Fruit fly (Drosophila melanogaster) whole organism, embryonic: ENCODE measurements around the gene Hph.
A peak's percentile ranks its signal among the peaks of the same experiment; 100 is the strongest.

Experiments used
- Adf1 ChIP-seq: fragments of 200-800 bp; sonication (Bioruptor generic); IDR thresholded peaks from 2 replicates; pipeline ENCODE4 v1.3.6; 2022; ENCODE audit warnings: missing biosample characterization, missing genetic modification characterization
- Awh ChIP-seq: fragments of 200-800 bp; sonication (Bioruptor generic); IDR thresholded peaks from 2 replicates; pipeline ENCODE4, ENCODE4 v1.3.6; 2022; ENCODE audit warnings: missing biosample characterization, missing genetic modification characterization
- CG10462 ChIP-seq: fragments of 200-800 bp; sonication (Bioruptor generic); optimal IDR thresholded peaks from 2 replicates; lab custom pipeline; 2016; ENCODE audit warnings: missing biosample characterization, missing genetic modification characterization
- CG11504 ChIP-seq: fragments of 200-800 bp; sonication (Bioruptor generic); optimal IDR thresholded peaks from 3 replicates; lab custom pipeline; 2019; ENCODE audit warnings: missing biosample characterization, mild to moderate bottlenecking, missing genetic modification characterization, moderate library complexity
- CG11696 ChIP-seq: fragments of 200-800 bp; sonication (Bioruptor generic); IDR thresholded peaks from 2 replicates; pipeline ENCODE4 v1.3.6; 2022; ENCODE audit warnings: missing biosample characterization, missing genetic modification characterization
- CG15514 ChIP-seq: fragments of 200-800 bp; sonication (Bioruptor generic); optimal IDR thresholded peaks from 3 replicates; lab custom pipeline; 2017; ENCODE audit warnings: missing biosample characterization, missing genetic modification characterization, mild to moderate bottlenecking, moderate library complexity, missing genetic modification reagents
- CG1647 ChIP-seq: fragments of 200-800 bp; sonication (Bioruptor generic); optimal IDR thresholded peaks from 3 replicates; lab custom pipeline; 2016; ENCODE audit warnings: missing biosample characterization, missing genetic modification characterization
- CG18262 ChIP-seq: fragments of 200-800 bp; optimal IDR thresholded peaks from 3 replicates; lab custom pipeline; 2019; ENCODE audit warnings: missing biosample characterization, mild to moderate bottlenecking, missing genetic modification characterization, moderate library complexity
- CG18599 ChIP-seq: fragments of 200-800 bp; sonication (Bioruptor generic); optimal IDR thresholded peaks from 3 replicates; lab custom pipeline; 2017; ENCODE audit warnings: missing biosample characterization, missing genetic modification characterization, mild to moderate bottlenecking, moderate library complexity, missing genetic modification reagents
- CG2678 ChIP-seq: fragments of 200-800 bp; sonication (Bioruptor generic); optimal IDR thresholded peaks from 3 replicates; lab custom pipeline; 2019; ENCODE audit warnings: missing biosample characterization, mild to moderate bottlenecking, missing genetic modification characterization, moderate library complexity
- CG3065 ChIP-seq: fragments of 200-800 bp; sonication (Bioruptor generic); optimal IDR thresholded peaks from 2 replicates; lab custom pipeline; 2016; ENCODE audit warnings: missing biosample characterization, missing genetic modification characterization
- CG32767 ChIP-seq: fragments of 200-800 bp; sonication (Bioruptor generic); IDR thresholded peaks from 2 replicates; pipeline ENCODE4 v1.3.6; 2022; ENCODE audit warnings: missing biosample characterization, missing genetic modification characterization
- CG7987 ChIP-seq: fragments of 200-800 bp; sonication (Bioruptor generic); optimal IDR thresholded peaks from 2 replicates; lab custom pipeline; 2018; ENCODE audit warnings: missing biosample characterization, mild to moderate bottlenecking, missing genetic modification characterization, moderate library complexity
- CG8388 ChIP-seq: fragments of 200-800 bp; sonication (Bioruptor generic); optimal IDR thresholded peaks from 2 replicates; lab custom pipeline; 2019; ENCODE audit warnings: missing biosample characterization, mild to moderate bottlenecking, missing genetic modification characterization, moderate library complexity
- Gug ChIP-seq: fragments of 200-800 bp; sonication (Bioruptor generic); IDR thresholded peaks from 4 replicates; pipeline ENCODE4 v1.3.6; 2022; ENCODE audit warnings: missing biosample characterization, missing genetic modification characterization
- HLH3B ChIP-seq: fragments of 200-800 bp; sonication (Bioruptor generic); IDR thresholded peaks from 2 replicates; pipeline ENCODE4 v1.3.6; 2022; ENCODE audit warnings: missing biosample characterization, missing genetic modification characterization
- HLH4C ChIP-seq: fragments of 200-800 bp; sonication (Bioruptor generic); IDR thresholded peaks from 3 replicates; pipeline ENCODE4 v1.3.6; 2022; ENCODE audit warnings: missing biosample characterization, missing genetic modification characterization; ENCODE audit not compliant: partially characterized antibody
- Med ChIP-seq: fragments of 200-800 bp; sonication (Bioruptor generic); peaks from one replicate; lab custom pipeline; 2016; ENCODE audit warnings: missing biosample characterization, missing genetic modification characterization, mild to moderate bottlenecking, inconsistent platforms, moderate library complexity
- NC2α ChIP-seq: fragments of 200-800 bp; sonication (Bioruptor generic); optimal IDR thresholded peaks from 2 replicates; lab custom pipeline; 2016; ENCODE audit warnings: missing biosample characterization, missing genetic modification characterization
- NFAT ChIP-seq: fragments of 200-800 bp; sonication (Bioruptor generic); IDR thresholded peaks from 2 replicates; pipeline ENCODE4 v1.3.6; 2022; ENCODE audit warnings: missing biosample characterization, missing genetic modification characterization
- Neu2 ChIP-seq: fragments of 200-800 bp; sonication (Bioruptor generic); optimal IDR thresholded peaks from 3 replicates; lab custom pipeline; 2016; ENCODE audit warnings: missing biosample characterization, missing genetic modification characterization, borderline replicate concordance
- Oaz ChIP-seq: fragments of 200-800 bp; sonication (Bioruptor generic); IDR thresholded peaks from 2 replicates; pipeline ENCODE4 v1.3.6; 2022; ENCODE audit warnings: missing biosample characterization, missing genetic modification characterization
- PHDP ChIP-seq: fragments of 200-800 bp; sonication (Bioruptor generic); optimal IDR thresholded peaks from 3 replicates; lab custom pipeline; 2018; ENCODE audit warnings: missing biosample characterization, mild to moderate bottlenecking, missing genetic modification characterization, moderate library complexity
- Rfx ChIP-seq: fragments of 200-800 bp; sonication (Bioruptor generic); IDR thresholded peaks from 2 replicates; pipeline ENCODE4 v1.3.6; 2022; ENCODE audit warnings: missing biosample characterization, missing genetic modification characterization
- Sox100B ChIP-seq: fragments of 200-800 bp; sonication (Bioruptor generic); optimal IDR thresholded peaks from 3 replicates; lab custom pipeline; 2018; ENCODE audit warnings: missing biosample characterization, mild to moderate bottlenecking, missing genetic modification characterization
- Sry-β ChIP-seq: fragments of 200-800 bp; sonication (Bioruptor generic); optimal IDR thresholded peaks from 2 replicates; lab custom pipeline; 2018; ENCODE audit warnings: missing biosample characterization, mild to moderate bottlenecking, missing genetic modification characterization, moderate library complexity
- Stat92E ChIP-seq, 3 experiments: fragments of >200 bp in 2 of 3; fragments of 200-800 bp in 1 of 3; sonication (Bioruptor generic) in 1 of 3; optimal IDR thresholded peaks; 2 replicates each; lab custom pipeline; 2017 to 2019; ENCODE audit warnings: missing biosample characterization in 3 of 3, missing genetic modification characterization in 3 of 3, mild to moderate bottlenecking in 1 of 3, moderate library complexity in 1 of 3
- az2 ChIP-seq: fragments of 200-800 bp; sonication (Bioruptor generic); optimal IDR thresholded peaks from 3 replicates; lab custom pipeline; 2016; ENCODE audit warnings: missing biosample characterization, missing genetic modification characterization
- bigmax ChIP-seq: fragments of 200-800 bp; sonication (Bioruptor generic); optimal IDR thresholded peaks from 2 replicates; lab custom pipeline; 2018; ENCODE audit warnings: missing biosample characterization, mild to moderate bottlenecking, missing genetic modification characterization
- bsh ChIP-seq, 2 experiments: fragments of 200-800 bp; sonication (Bioruptor generic); optimal IDR thresholded peaks; 2 replicates each; lab custom pipeline; 2017 to 2018; ENCODE audit warnings: mild to moderate bottlenecking in 2 of 2, missing biosample characterization in 2 of 2, missing genetic modification characterization in 2 of 2, moderate library complexity in 1 of 2
- cas ChIP-seq: fragments of 200-800 bp; sonication (Bioruptor generic); IDR thresholded peaks from 2 replicates; pipeline ENCODE4 v1.3.6; 2022; ENCODE audit warnings: missing biosample characterization, missing genetic modification characterization
- chn ChIP-seq: fragments of 200-800 bp; sonication (Bioruptor generic); optimal IDR thresholded peaks from 2 replicates; lab custom pipeline; 2016; ENCODE audit warnings: missing biosample characterization, missing genetic modification characterization
- dati ChIP-seq: fragments of 200-800 bp; sonication (Bioruptor generic); IDR thresholded peaks from 2 replicates; pipeline ENCODE4 v1.3.6; 2022; ENCODE audit warnings: missing biosample characterization, missing genetic modification characterization
- dpn ChIP-seq, 2 experiments: fragments of 200-800 bp; sonication (Bioruptor generic); optimal IDR thresholded peaks; 3 replicates each; lab custom pipeline; 2016; ENCODE audit warnings: missing biosample characterization in 2 of 2, missing genetic modification characterization in 2 of 2
- gfzf ChIP-seq: fragments of 200-800 bp; sonication (Bioruptor generic); optimal IDR thresholded peaks from 2 replicates; lab custom pipeline; 2016; ENCODE audit warnings: missing biosample characterization, mild to moderate bottlenecking, missing genetic modification characterization, moderate library complexity
- gsb ChIP-seq: fragments of 200-800 bp; sonication (Bioruptor generic); IDR thresholded peaks from 2 replicates; pipeline ENCODE4 v1.3.6; 2022; ENCODE audit warnings: missing biosample characterization, missing genetic modification characterization
- hbn ChIP-seq: fragments of 200-800 bp; sonication (Bioruptor generic); IDR thresholded peaks from 2 replicates; pipeline ENCODE4 v1.3.6; 2022; ENCODE audit warnings: missing biosample characterization, missing genetic modification characterization; ENCODE audit not compliant: partially characterized antibody
- her ChIP-seq: fragments of 200-800 bp; sonication (Bioruptor generic); optimal IDR thresholded peaks from 2 replicates; lab custom pipeline; 2016; ENCODE audit warnings: missing biosample characterization, missing genetic modification characterization
- kni ChIP-seq: fragments of 200-800 bp; sonication (Bioruptor generic); optimal IDR thresholded peaks from 3 replicates; lab custom pipeline; 2017; ENCODE audit warnings: mild to moderate bottlenecking, missing biosample characterization, missing genetic modification reagents, missing genetic modification characterization
- knrl ChIP-seq: fragments of 200-800 bp; sonication (Bioruptor generic); IDR thresholded peaks from 3 replicates; pipeline ENCODE4 v1.3.6; 2022; ENCODE audit warnings: missing biosample characterization, missing genetic modification characterization; ENCODE audit not compliant: partially characterized antibody
- lilli ChIP-seq: fragments of 200-800 bp; sonication (Bioruptor generic); optimal IDR thresholded peaks from 3 replicates; lab custom pipeline; 2016; ENCODE audit warnings: missing biosample characterization, missing genetic modification characterization
- lov ChIP-seq, 2 experiments: fragments of 200-800 bp in 1 of 2; fragments of >200 bp in 1 of 2; sonication (Bioruptor generic) in 1 of 2; IDR thresholded peaks in 1 of 2; optimal IDR thresholded peaks in 1 of 2; 2 replicates in 1 of 2; 3 replicates in 1 of 2; pipeline versions ENCODE4 v1.3.6 to Lab custom; 2017 to 2022; ENCODE audit warnings: missing biosample characterization in 1 of 2, missing genetic modification characterization in 1 of 2
- mam ChIP-seq: fragments of 200-800 bp; sonication (Bioruptor generic); optimal IDR thresholded peaks from 3 replicates; lab custom pipeline; 2016; ENCODE audit warnings: missing biosample characterization, missing genetic modification characterization
- nau ChIP-seq: fragments of 200-800 bp; sonication (Bioruptor generic); optimal IDR thresholded peaks from 3 replicates; lab custom pipeline; 2017; ENCODE audit warnings: missing biosample characterization, mild to moderate bottlenecking, missing genetic modification characterization, missing genetic modification reagents
- nerfin-1 ChIP-seq: fragments of 200-800 bp; sonication (Bioruptor generic); optimal IDR thresholded peaks from 3 replicates; lab custom pipeline; 2019; ENCODE audit warnings: missing biosample characterization, mild to moderate bottlenecking, missing genetic modification characterization, moderate library complexity
- repo ChIP-seq: fragments of 200-800 bp; sonication (Bioruptor generic); optimal IDR thresholded peaks from 2 replicates; lab custom pipeline; 2016; ENCODE audit warnings: missing biosample characterization, missing genetic modification characterization
- shn ChIP-seq: fragments of 200-800 bp; sonication (Bioruptor generic); optimal IDR thresholded peaks from 3 replicates; lab custom pipeline; 2016; ENCODE audit warnings: missing biosample characterization, missing genetic modification characterization
- tx ChIP-seq: fragments of 200-800 bp; sonication (Bioruptor generic); optimal IDR thresholded peaks from 2 replicates; lab custom pipeline; 2016; ENCODE audit warnings: missing biosample characterization, missing genetic modification characterization
- vvl ChIP-seq: fragments of 200-800 bp; sonication (Bioruptor generic); IDR thresholded peaks from 2 replicates; pipeline ENCODE4 v1.3.6; 2022; ENCODE audit warnings: missing biosample characterization, missing genetic modification characterization

The Hph gene

dm6 chr3R:5232197-5232607 lies 24.6 kb upstream of the Hph start, which contains the start of the genes Kat60 and Mms19 (continued):
- no peak for TF ChIP-seq her (GFP tag; lab: Kevin White, UChicago)
- peak; percentile 60 for TF ChIP-seq tx
- TF ChIP-seq NFAT (GFP tag; lab: Robert Waterston, UW) = 0 out of 2 replicates have a peak, but pooled peaks have one; percentile 52
- peak; percentile 84 for TF ChIP-seq chn (GFP tag; lab: Kevin White, UChicago)
- TF ChIP-seq bsh (GFP tag; optimal IDR thresholded peaks at IDR 0.05; lab: Kevin White, UChicago) = no peak
- peak; percentile 65 for TF ChIP-seq shn
- TF ChIP-seq Neu2 = no peak
- TF ChIP-seq dpn (GFP tag; optimal IDR thresholded peaks at IDR 0.05; lab: Kevin White, UChicago) = peak; percentile 76
- TF ChIP-seq Sox100B (GFP tag; lab: Kevin White, UChicago) = no peak
- TF ChIP-seq vvl (GFP tag; lab: Robert Waterston, UW) = peak; percentile 65; the same call in 1 of the 2 replicates
- TF ChIP-seq HLH3B (GFP tag; lab: Robert Waterston, UW) = peak; percentile 39; the same call in 1 of the 2 replicates
- TF ChIP-seq Stat92E (GFP tag; optimal IDR thresholded peaks at IDR 0.05; lab: Kevin White, UChicago) = peak in 1 of 3 experiments; percentile 68
- TF ChIP-seq CG2678 (tag; lab: Kevin White, UChicago) = no peak
- TF ChIP-seq CG11504 = no peak
- no peak for TF ChIP-seq nau (GFP tag; lab: Kevin White, UChicago)
- peak; percentile 47 for TF ChIP-seq CG8388 (GFP tag; lab: Kevin White, UChicago)
- TF ChIP-seq nerfin-1 = peak; percentile 25
- TF ChIP-seq cas (GFP tag; lab: Robert Waterston, UW) = peak; percentile 66
- TF ChIP-seq CG11696 (GFP tag; lab: Robert Waterston, UW) = no peak
- peak; percentile 47 for TF ChIP-seq CG3065
- peak; percentile 33 for TF ChIP-seq kni (GFP tag; lab: Kevin White, UChicago)
- no peak for TF ChIP-seq bigmax (GFP tag; lab: Kevin White, UChicago)
- TF ChIP-seq NC2α (GFP tag; lab: Kevin White, UChicago) = peak; percentile 55
- TF ChIP-seq Gug = peak; percentile 84; the same call in 3 of the 4 replicates
- no peak for TF ChIP-seq repo (GFP tag; lab: Kevin White, UChicago)
- TF ChIP-seq hbn = peak; percentile 90
- TF ChIP-seq lilli (GFP tag; lab: Kevin White, UChicago) = peak; percentile 87
- no peak for TF ChIP-seq CG7987 (GFP tag; lab: Kevin White, UChicago)
- TF ChIP-seq Sry-β (GFP tag; lab: Kevin White, UChicago) = peak; percentile 95
- TF ChIP-seq lov (optimal IDR thresholded peaks at IDR 0.05; lab: Kevin White, UChicago) = no peak
- TF ChIP-seq lov (GFP tag; IDR thresholded peaks at IDR 0.05; lab: Robert Waterston, UW) = 0 out of 3 replicates have a peak, but pooled peaks have one; percentile 24
- TF ChIP-seq PHDP = no peak
- no peak for TF ChIP-seq dati
- peak; percentile 93 for TF ChIP-seq HLH4C
- TF ChIP-seq Med (GFP tag; lab: Kevin White, UChicago) = peak; percentile 92
- peak; percentile 62 for TF ChIP-seq CG18599 (GFP tag; lab: Kevin White, UChicago)
- TF ChIP-seq Adf1 (GFP tag; lab: Robert Waterston, UW) = peak; percentile 28; the same call in 1 of the 2 replicates
- TF ChIP-seq knrl = peak; percentile 98
- TF ChIP-seq CG10462 (GFP tag; lab: Kevin White, UChicago) = no peak
- no peak for TF ChIP-seq CG18262 (tag; lab: Kevin White, UChicago)
- TF ChIP-seq CG1647 (GFP tag; lab: Kevin White, UChicago) = peak; percentile 62
- peak; percentile 66 for TF ChIP-seq az2 (GFP tag; lab: Kevin White, UChicago)
- no peak for TF ChIP-seq gsb
- TF ChIP-seq CG32767 = peak; percentile 46; the same call in 1 of the 2 replicates
- peak; percentile 76 for TF ChIP-seq CG15514 (GFP tag; lab: Kevin White, UChicago)
- TF ChIP-seq Awh = no peak
- TF ChIP-seq gfzf (GFP tag; lab: Kevin White, UChicago) = peak; percentile 25
- TF ChIP-seq Oaz (GFP tag; lab: Robert Waterston, UW) = no peak
- TF ChIP-seq Rfx (GFP tag; lab: Robert Waterston, UW) = peak; percentile 83
- peak; percentile 82 for TF ChIP-seq mam (GFP tag; lab: Kevin White, UChicago)
